Worm (Caenorhabditis elegans) whole organism, young adult: ENCODE data around the gene srx-87.

ENCODE experiments used
- F33H1.4 ChIP-seq: fragments of 200-800 bp; sonication (Bioruptor generic); IDR thresholded peaks from 2 replicates; pipeline ENCODE4 v1.3.6; 2022; ENCODE audit warnings: missing genetic modification reagents, missing genetic modification characterization, missing compliant biosample characterization
- Y95B8A.8 ChIP-seq: fragments of 200-800 bp; sonication (Bioruptor generic); IDR thresholded peaks from 2 replicates; pipeline ENCODE4 v1.3.6; 2022; ENCODE audit warnings: missing genetic modification reagents, missing genetic modification characterization, missing compliant biosample characterization
- ama-1 ChIP-seq, 3 experiments: fragments of 150-350 bp in 1 of 3; sonication (generic microtip) in 2 of 3; optimal IDR thresholded peaks; 2 replicates each; lab custom pipeline; 2014 to 2018; ENCODE audit warnings: missing biosample characterization in 2 of 3, missing genetic modification characterization in 2 of 3, missing genetic modification reagents in 2 of 3
- fkh-3 ChIP-seq: sonication (generic microtip); optimal IDR thresholded peaks from 2 replicates; lab custom pipeline; 2016; ENCODE audit warnings: mild to moderate bottlenecking, missing genetic modification characterization, missing compliant biosample characterization
- unc-62 ChIP-seq: fragments of 150-350 bp; optimal IDR thresholded peaks from 2 replicates; lab custom pipeline; 2014; ENCODE audit warnings: missing biosample characterization, missing genetic modification reagents, missing genetic modification characterization
- ztf-25 ChIP-seq: fragments of 200-800 bp; sonication (Bioruptor generic); IDR thresholded peaks from 2 replicates; pipeline ENCODE4 v1.3.6; 2022; ENCODE audit warnings: missing genetic modification reagents, missing genetic modification characterization, missing compliant biosample characterization

- TF ChIP-seq ama-1 (optimal IDR thresholded peaks at IDR 0.05; lab: Kevin White, UChicago): no peak
- TF ChIP-seq ama-1 (GFP tag; optimal IDR thresholded peaks at IDR 0.05; lab: Kevin White, UChicago): no peak
- TF ChIP-seq ztf-25 (GFP tag; lab: Robert Waterston, UW): no peak
- no peak for TF ChIP-seq Y95B8A.8 (GFP tag; lab: Robert Waterston, UW)
- TF ChIP-seq F33H1.4: no peak
- TF ChIP-seq fkh-3 (tag; lab: Kevin White, UChicago): no peak
- TF ChIP-seq unc-62 (GFP tag; lab: Kevin White, UChicago): no peak
Measured at ce11 chrV:11525338-11525737, 39.3 kb upstream of the srx-87 start.
